Worm (Caenorhabditis elegans) whole organism, L4 larva: ENCODE results near the gene T14E8.2.

Experiments used
- F49E8.2 ChIP-seq: sonication (generic microtip); optimal IDR thresholded peaks from 2 replicates; lab custom pipeline; 2016; ENCODE audit warnings: missing compliant biosample characterization, mild to moderate bottlenecking, missing genetic modification characterization, borderline replicate concordance
- Y105C5A.15 ChIP-seq: fragments of 200-800 bp; sonication (Bioruptor generic); IDR thresholded peaks from 2 replicates; pipeline ENCODE4 v1.3.6; 2022; ENCODE audit warnings: missing genetic modification characterization, missing compliant biosample characterization
- Y5F2A.4 ChIP-seq: fragments of 200-800 bp; sonication (Bioruptor generic); optimal IDR thresholded peaks from 2 replicates; lab custom pipeline; 2018; ENCODE audit warnings: mild to moderate bottlenecking, missing genetic modification characterization, missing compliant biosample characterization
- Y75B8A.6 ChIP-seq: fragments of 200-800 bp; sonication (Bioruptor generic); IDR thresholded peaks from 2 replicates; pipeline ENCODE4 v1.3.6; 2022; ENCODE audit warnings: missing genetic modification reagents, missing genetic modification characterization, missing compliant biosample characterization
- ZK337.2 ChIP-seq: fragments of 200-800 bp; sonication (Bioruptor generic); IDR thresholded peaks from 2 replicates; pipeline ENCODE4 v1.3.6; 2022; ENCODE audit warnings: missing genetic modification reagents, missing genetic modification characterization, missing compliant biosample characterization
- aha-1 ChIP-seq: fragments of 150-350 bp; peaks from one replicate; lab custom pipeline; 2014; ENCODE audit warnings: missing biosample characterization, missing genetic modification characterization
- ceh-44 ChIP-seq: fragments of 200-800 bp; sonication (Bioruptor generic); IDR thresholded peaks from 2 replicates; pipeline ENCODE4 v1.3.6; 2022; ENCODE audit warnings: missing genetic modification reagents, missing genetic modification characterization, missing compliant biosample characterization
- ces-1 ChIP-seq: fragments of 150-350 bp; sonication (generic microtip); optimal IDR thresholded peaks from 4 replicates; lab custom pipeline; 2014; ENCODE audit warnings: missing biosample characterization, missing genetic modification reagents, missing genetic modification characterization
- cey-2 ChIP-seq: sonication (generic microtip); optimal IDR thresholded peaks from 3 replicates; lab custom pipeline; 2017; ENCODE audit warnings: missing genetic modification characterization, mild to moderate bottlenecking, missing compliant biosample characterization, antibody characterized with exemption, borderline replicate concordance; ENCODE audit not compliant: insufficient read depth
- daf-12 ChIP-seq: fragments of 150-350 bp; optimal IDR thresholded peaks from 2 replicates; lab custom pipeline; 2014; ENCODE audit warnings: missing biosample characterization, missing genetic modification reagents, missing genetic modification characterization
- daf-16 ChIP-seq, 3 experiments: sonication (generic microtip); optimal IDR thresholded peaks; 2 replicates each; lab custom pipeline; 2016 to 2017; ENCODE audit warnings: missing genetic modification characterization in 3 of 3, missing genetic modification reagents in 3 of 3, mild to moderate bottlenecking in 2 of 3, missing compliant biosample characterization in 2 of 3, missing biosample characterization in 1 of 3, moderate library complexity in 1 of 3
- dmd-6 ChIP-seq: fragments of 200-800 bp; sonication (Bioruptor generic); IDR thresholded peaks from 2 replicates; pipeline ENCODE4 v1.3.6; 2022; ENCODE audit warnings: missing genetic modification reagents, missing genetic modification characterization, missing compliant biosample characterization
- dve-1 ChIP-seq: sonication (generic microtip); optimal IDR thresholded peaks from 2 replicates; lab custom pipeline; 2017; ENCODE audit warnings: antibody characterized with exemption, mild to moderate bottlenecking, missing genetic modification characterization, missing compliant biosample characterization; ENCODE audit not compliant: insufficient read depth
- egl-27 ChIP-seq: sonication (generic microtip); optimal IDR thresholded peaks from 3 replicates; lab custom pipeline; 2017; ENCODE audit warnings: missing biosample characterization, missing genetic modification reagents, missing genetic modification characterization
- hlh-11 ChIP-seq: fragments of 200-800 bp; sonication (Bioruptor generic); optimal IDR thresholded peaks from 2 replicates; lab custom pipeline; 2018; ENCODE audit warnings: mild to moderate bottlenecking, missing genetic modification characterization, missing compliant biosample characterization
- hlh-30 ChIP-seq: sonication (generic microtip); optimal IDR thresholded peaks from 2 replicates; lab custom pipeline; 2017; ENCODE audit warnings: antibody characterized with exemption, mild to moderate bottlenecking, missing genetic modification characterization, missing compliant biosample characterization; ENCODE audit not compliant: insufficient read depth
- jun-1 ChIP-seq: fragments of 150-350 bp; optimal IDR thresholded peaks from 2 replicates; lab custom pipeline; 2014; ENCODE audit warnings: missing biosample characterization, missing genetic modification reagents, missing genetic modification characterization
- lim-7 ChIP-seq: fragments of 200-800 bp; sonication (Bioruptor generic); IDR thresholded peaks from 2 replicates; pipeline ENCODE4 v1.3.6; 2022; ENCODE audit warnings: missing genetic modification characterization, missing compliant biosample characterization
- lin-13 ChIP-seq: fragments of 150-350 bp; optimal IDR thresholded peaks from 2 replicates; lab custom pipeline; 2014; ENCODE audit warnings: missing biosample characterization, missing genetic modification reagents, missing genetic modification characterization
- lin-39 ChIP-seq: fragments of 150-350 bp; optimal IDR thresholded peaks from 2 replicates; lab custom pipeline; 2014; ENCODE audit warnings: missing biosample characterization, missing genetic modification reagents, missing genetic modification characterization
- lsy-2 ChIP-seq, 2 experiments: fragments of 150-350 bp in 1 of 2; sonication (generic microtip) in 1 of 2; optimal IDR thresholded peaks; 2 replicates each; lab custom pipeline; 2014 to 2017; ENCODE audit warnings: missing biosample characterization in 2 of 2, missing genetic modification characterization in 2 of 2
- mdt-29 ChIP-seq: fragments of 200-800 bp; sonication (Bioruptor generic); IDR thresholded peaks from 2 replicates; pipeline ENCODE4 v1.3.6; 2022; ENCODE audit warnings: missing genetic modification reagents, missing genetic modification characterization, missing compliant biosample characterization
- mes-2 ChIP-seq: sonication (generic microtip); optimal IDR thresholded peaks from 2 replicates; lab custom pipeline; 2016; ENCODE audit warnings: missing genotype, mild to moderate bottlenecking, missing genetic modification characterization, missing compliant biosample characterization; ENCODE audit not compliant: poor library complexity, severe bottlenecking
- nhr-102 ChIP-seq: sonication (generic microtip); optimal IDR thresholded peaks from 2 replicates; lab custom pipeline; 2016; ENCODE audit warnings: mild to moderate bottlenecking, missing genetic modification characterization, moderate library complexity, missing compliant biosample characterization
- nhr-11 ChIP-seq: fragments of 150-350 bp; optimal IDR thresholded peaks from 2 replicates; lab custom pipeline; 2014; ENCODE audit warnings: missing biosample characterization, missing genetic modification characterization
- nhr-48 ChIP-seq: sonication (generic microtip); optimal IDR thresholded peaks from 2 replicates; lab custom pipeline; 2016; ENCODE audit warnings: mild to moderate bottlenecking, missing genetic modification characterization, missing compliant biosample characterization
- pha-4 ChIP-seq, 2 experiments: fragments of 150-350 bp in 1 of 2; fragments of 200-800 bp in 1 of 2; sonication (Bioruptor generic) in 1 of 2; IDR thresholded peaks in 1 of 2; optimal IDR thresholded peaks in 1 of 2; 2 replicates each; pipeline versions ENCODE4 v1.3.6 to Lab custom; 2014 to 2022; ENCODE audit warnings: missing genetic modification characterization in 2 of 2, missing genetic modification reagents in 2 of 2, missing biosample characterization in 1 of 2, missing compliant biosample characterization in 1 of 2
- php-3 ChIP-seq: fragments of 200-800 bp; sonication (Bioruptor generic); IDR thresholded peaks from 2 replicates; pipeline ENCODE4 v1.3.6; 2022; ENCODE audit warnings: missing genetic modification reagents, missing genetic modification characterization, missing compliant biosample characterization
- rbr-2 ChIP-seq: sonication (generic microtip); optimal IDR thresholded peaks from 2 replicates; lab custom pipeline; 2016; ENCODE audit warnings: missing genotype, missing genetic modification characterization, missing compliant biosample characterization
- sdz-12 ChIP-seq: fragments of 200-800 bp; sonication (Bioruptor generic); optimal IDR thresholded peaks from 2 replicates; lab custom pipeline; 2018; ENCODE audit warnings: mild to moderate bottlenecking, missing genetic modification characterization, missing compliant biosample characterization
- spr-1 ChIP-seq: sonication (generic microtip); optimal IDR thresholded peaks from 2 replicates; lab custom pipeline; 2016; ENCODE audit warnings: mild to moderate bottlenecking, missing genetic modification characterization, missing compliant biosample characterization
- unc-130 ChIP-seq: sonication (generic microtip); optimal IDR thresholded peaks from 2 replicates; lab custom pipeline; 2016; ENCODE audit warnings: missing genetic modification reagents, missing genetic modification characterization, missing compliant biosample characterization
- unc-62 ChIP-seq, 3 experiments: fragments of 150-350 bp in 1 of 3; sonication (generic microtip); optimal IDR thresholded peaks in 2 of 3; peaks in 1 of 3; 1 replicate in 1 of 3; 2 replicates in 2 of 3; lab custom pipeline; 2014 to 2017; ENCODE audit warnings: missing biosample characterization in 3 of 3, missing genetic modification characterization in 3 of 3, missing genetic modification reagents in 3 of 3, missing genotype in 1 of 3
- zfp-3 ChIP-seq: fragments of 200-800 bp; sonication (Bioruptor generic); conservative IDR thresholded peaks from 2 replicates; pipeline ENCODE4 v1.3.6; 2022; ENCODE audit warnings: missing genetic modification reagents, missing genetic modification characterization, missing compliant biosample characterization
- ztf-11 ChIP-seq: fragments of 150-350 bp; optimal IDR thresholded peaks from 2 replicates; lab custom pipeline; 2014; ENCODE audit warnings: missing biosample characterization, missing genetic modification characterization

Gene T14E8.2

ce11 chrX:6505662-6506061 lies 37.1 kb upstream of the T14E8.2 start, which contains the start of gene glr-8 (continued):
- TF ChIP-seq ces-1 (GFP tag; lab: Kevin White, UChicago) (no peak), rbr-2 (no peak), mdt-29 (GFP tag; lab: Robert Waterston, UW) (no peak), lin-39 (tag; lab: Kevin White, UChicago) (no peak), nhr-102 (no peak), dmd-6 (no peak), ZK337.2 (no peak), hlh-30 (tag; lab: Kevin White, UChicago) (peak; percentile 55), aha-1 (tag; lab: Kevin White, UChicago) (peak; percentile 54), daf-12 (tag; lab: Kevin White, UChicago) (no peak), ceh-44 (GFP tag; lab: Robert Waterston, UW) (no peak), Y75B8A.6 (GFP tag; lab: Robert Waterston, UW) (no peak), egl-27 (tag; lab: Kevin White, UChicago) (no peak), cey-2 (tag; lab: Kevin White, UChicago) (no peak), unc-62 (GFP tag; optimal IDR thresholded peaks at IDR 0.05 in 1 of 2; lab: Kevin White, UChicago) (peak in 1 of 2 experiments; percentile 2), unc-62 (tag; optimal IDR thresholded peaks at IDR 0.05; lab: Kevin White, UChicago) (no peak)

ce11 chrX:6507734-6508133 lies 35.1 kb upstream of the T14E8.2 start:
- TF ChIP-seq sdz-12 (GFP tag; lab: Kevin White, UChicago), result no peak
- peak in 1 of 2 experiments; percentile 96 for TF ChIP-seq unc-62 (GFP tag; optimal IDR thresholded peaks at IDR 0.05 in 1 of 2; lab: Kevin White, UChicago)
- TF ChIP-seq unc-62 (tag; optimal IDR thresholded peaks at IDR 0.05; lab: Kevin White, UChicago), result no peak
- TF ChIP-seq, all 104 proteins: peak for 1

DNA sequence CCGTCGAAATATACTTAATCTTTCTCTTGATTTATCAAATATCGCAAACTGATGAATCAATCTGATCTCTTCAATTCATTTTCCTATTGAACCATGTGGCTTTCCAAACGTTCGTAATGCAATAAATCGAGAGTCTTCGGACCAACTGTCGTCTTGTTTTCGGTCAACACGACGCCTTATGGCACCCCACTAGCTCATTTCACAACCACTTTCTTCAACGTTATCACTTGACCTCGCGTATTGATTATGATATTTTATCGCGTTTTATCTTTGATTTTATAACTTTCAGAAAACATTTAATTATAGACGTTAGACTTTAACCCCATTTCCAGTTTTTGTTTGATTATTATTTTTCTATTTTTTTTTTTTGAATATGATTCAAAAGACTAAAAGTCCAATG lies 33.0 kb upstream of the T14E8.2 start:
- TF ChIP-seq nhr-48 (tag; lab: Kevin White, UChicago) (no peak), nhr-11 (tag; lab: Kevin White, UChicago) (peak; percentile 24), hlh-30 (tag; lab: Kevin White, UChicago) (peak; percentile 25), egl-27 (tag; lab: Kevin White, UChicago) (no peak), php-3 (GFP tag; lab: Robert Waterston, UW) (peak; percentile 75; the same call in 1 of the 2 replicates), daf-16 (GFP tag; optimal IDR thresholded peaks at IDR 0.05; lab: Kevin White, UChicago) (peak in 1 of 2 experiments; percentile 66), daf-16 (tag; optimal IDR thresholded peaks at IDR 0.05; lab: Kevin White, UChicago) (peak; percentile 86), pha-4 (GFP tag; IDR thresholded peaks at IDR 0.05; lab: Robert Waterston, UW) (no peak), pha-4 (tag; optimal IDR thresholded peaks at IDR 0.05; lab: Kevin White, UChicago) (no peak), lsy-2 (tag; optimal IDR thresholded peaks at IDR 0.05; lab: Kevin White, UChicago) (no peak), sdz-12 (GFP tag; lab: Kevin White, UChicago) (no peak), dve-1 (tag; lab: Kevin White, UChicago) (peak; percentile 19), aha-1 (tag; lab: Kevin White, UChicago) (peak; percentile 65), dmd-6 (0 out of 2 replicates have a peak, but pooled peaks have one; percentile 7), hlh-11 (tag; lab: Kevin White, UChicago) (peak; percentile 43), unc-62 (GFP tag; optimal IDR thresholded peaks at IDR 0.05 in 1 of 2; lab: Kevin White, UChicago) (peak in 1 of 2 experiments; percentile 89), unc-62 (tag; optimal IDR thresholded peaks at IDR 0.05; lab: Kevin White, UChicago) (no peak)

ce11 chrX:6510627-6511026 lies 32.2 kb upstream of the T14E8.2 start, which contains the start of gene ttr-36:
Gene ttr-36, plus strand, starts transcription at chrX:6510927.
- TF ChIP-seq daf-16 (GFP tag; optimal IDR thresholded peaks at IDR 0.05; lab: Kevin White, UChicago) (no peak), daf-16 (tag; optimal IDR thresholded peaks at IDR 0.05; lab: Kevin White, UChicago) (peak; percentile 68), dmd-6 (peak; percentile 39; the same call in 1 of the 2 replicates), Y105C5A.15 (no peak)

DNA sequence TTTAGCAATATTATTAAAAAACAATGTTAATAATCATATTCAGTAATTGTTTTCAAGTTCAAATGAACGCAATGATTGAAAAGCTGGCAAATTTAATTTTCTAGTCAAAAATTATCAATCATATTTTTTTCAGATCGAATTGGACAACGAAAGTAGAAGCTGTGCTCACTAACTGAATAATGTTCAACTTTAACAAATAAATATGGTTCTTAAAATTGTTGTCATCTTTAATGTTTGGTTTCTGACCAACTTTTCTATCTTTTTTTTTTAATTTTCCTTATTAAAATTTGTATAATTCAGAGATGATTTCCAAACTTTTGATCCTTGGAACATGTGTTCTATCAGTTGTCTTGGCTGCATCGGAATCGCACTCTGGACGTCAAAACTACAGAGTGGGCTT lies 30.8 kb upstream of the T14E8.2 start, which contains the start of gene ttr-35:
Gene ttr-35, plus strand, starts transcription at position 301 of the 400 bp plus-strand sequence.
- no peak for TF ChIP-seq F49E8.2 (tag; lab: Kevin White, UChicago)
- TF ChIP-seq lim-7 (GFP tag; lab: Robert Waterston, UW), result no peak
- no peak for TF ChIP-seq zfp-3 (GFP tag; lab: Robert Waterston, UW)
- no peak for TF ChIP-seq unc-130 (GFP tag; lab: Kevin White, UChicago)
- no peak for TF ChIP-seq lin-13
- no peak for TF ChIP-seq ztf-11 (tag; lab: Kevin White, UChicago)
- no peak for TF ChIP-seq Y5F2A.4 (GFP tag; lab: Kevin White, UChicago)
- TF ChIP-seq jun-1 (tag; lab: Kevin White, UChicago), result no peak
- TF ChIP-seq spr-1 (tag; lab: Kevin White, UChicago), result no peak
- no peak for TF ChIP-seq mes-2 (tag; lab: Kevin White, UChicago)
